Worm (Caenorhabditis elegans): ENCODE results near the gene T28A8.8.

DNA sequence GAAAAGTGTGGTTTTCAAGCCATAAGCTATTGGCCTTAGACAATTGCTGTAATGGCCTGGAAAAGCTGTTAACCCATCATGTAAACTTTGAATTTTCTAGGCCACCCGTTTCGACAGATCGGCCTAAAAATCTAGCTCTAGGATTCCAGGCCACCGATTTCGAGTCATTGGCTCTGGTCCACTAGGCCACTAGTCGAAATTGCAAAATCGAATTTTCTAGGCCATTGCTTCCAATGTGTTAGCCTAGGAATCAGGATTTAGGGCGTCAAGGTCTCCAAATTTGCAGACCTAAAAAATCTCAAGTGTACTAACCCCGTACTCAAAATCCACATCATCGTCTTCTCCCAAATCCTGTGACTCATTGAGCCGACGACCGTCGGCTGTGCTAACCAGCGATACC is 8.1 kb downstream of the T28A8.8 start:
- TF ChIP-seq nhr-76 (tag; optimal IDR thresholded peaks at IDR 0.05) (no peak), ZK546.5 (tag; optimal IDR thresholded peaks at IDR 0.05) (no peak), unc-62 (GFP tag; optimal IDR thresholded peaks at IDR 0.05) (no peak), R02D3.7 (tag; optimal IDR thresholded peaks at IDR 0.05) (no peak), pha-4 (tag; optimal IDR thresholded peaks at IDR 0.05) (no peak), jun-1 (tag; optimal IDR thresholded peaks at IDR 0.05) (no peak), fkh-2 (tag; optimal IDR thresholded peaks at IDR 0.05) (no peak)
